Worm (Caenorhabditis elegans) whole organism, L4 larva: Measurements from ENCODE around the gene grwd-1.

Source experiments
- Y105C5A.15 ChIP-seq: fragments of 200-800 bp; sonication (Bioruptor generic); IDR thresholded peaks from 2 replicates; pipeline ENCODE4 v1.3.6; 2022; ENCODE audit warnings: missing genetic modification characterization, missing compliant biosample characterization
- Y5F2A.4 ChIP-seq: fragments of 200-800 bp; sonication (Bioruptor generic); optimal IDR thresholded peaks from 2 replicates; lab custom pipeline; 2018; ENCODE audit warnings: mild to moderate bottlenecking, missing genetic modification characterization, missing compliant biosample characterization
- ZK546.5 ChIP-seq, 2 experiments: sonication (generic microtip); optimal IDR thresholded peaks; 2 replicates each; lab custom pipeline; 2017; ENCODE audit warnings: missing biosample characterization in 2 of 2, missing genetic modification characterization in 2 of 2
- aha-1 ChIP-seq: fragments of 150-350 bp; peaks from one replicate; lab custom pipeline; 2014; ENCODE audit warnings: missing biosample characterization, missing genetic modification characterization
- ceh-44 ChIP-seq: fragments of 200-800 bp; sonication (Bioruptor generic); IDR thresholded peaks from 2 replicates; pipeline ENCODE4 v1.3.6; 2022; ENCODE audit warnings: missing genetic modification reagents, missing genetic modification characterization, missing compliant biosample characterization
- cey-2 ChIP-seq: sonication (generic microtip); optimal IDR thresholded peaks from 3 replicates; lab custom pipeline; 2017; ENCODE audit warnings: missing genetic modification characterization, mild to moderate bottlenecking, missing compliant biosample characterization, antibody characterized with exemption, borderline replicate concordance; ENCODE audit not compliant: insufficient read depth
- ctbp-1 ChIP-seq: fragments of 200-800 bp; sonication (Bioruptor generic); IDR thresholded peaks from 2 replicates; pipeline ENCODE4 v1.3.6; 2022; ENCODE audit warnings: missing genetic modification reagents, missing genetic modification characterization, missing compliant biosample characterization
- daf-12 ChIP-seq: fragments of 150-350 bp; optimal IDR thresholded peaks from 2 replicates; lab custom pipeline; 2014; ENCODE audit warnings: missing biosample characterization, missing genetic modification reagents, missing genetic modification characterization
- dmd-6 ChIP-seq: fragments of 200-800 bp; sonication (Bioruptor generic); IDR thresholded peaks from 2 replicates; pipeline ENCODE4 v1.3.6; 2022; ENCODE audit warnings: missing genetic modification reagents, missing genetic modification characterization, missing compliant biosample characterization
- dmd-8 ChIP-seq: fragments of 200-800 bp; sonication (Bioruptor generic); IDR thresholded peaks from 2 replicates; pipeline ENCODE4 v1.3.6; 2022; ENCODE audit warnings: missing genetic modification characterization, missing compliant biosample characterization
- duxl-1 ChIP-seq: sonication (generic microtip); optimal IDR thresholded peaks from 2 replicates; lab custom pipeline; 2016; ENCODE audit warnings: mild to moderate bottlenecking, missing genetic modification characterization, moderate library complexity, missing compliant biosample characterization; ENCODE audit not compliant: poor library complexity
- dve-1 ChIP-seq: sonication (generic microtip); optimal IDR thresholded peaks from 2 replicates; lab custom pipeline; 2017; ENCODE audit warnings: antibody characterized with exemption, mild to moderate bottlenecking, missing genetic modification characterization, missing compliant biosample characterization; ENCODE audit not compliant: insufficient read depth
- fos-1 ChIP-seq: fragments of 150-350 bp; optimal IDR thresholded peaks from 2 replicates; lab custom pipeline; 2014; ENCODE audit warnings: missing biosample characterization, missing genetic modification characterization
- jun-1 ChIP-seq: fragments of 150-350 bp; optimal IDR thresholded peaks from 2 replicates; lab custom pipeline; 2014; ENCODE audit warnings: missing biosample characterization, missing genetic modification reagents, missing genetic modification characterization
- lin-38 ChIP-seq: fragments of 200-800 bp; sonication (Bioruptor generic); IDR thresholded peaks from 2 replicates; pipeline ENCODE4 v1.3.6; 2022; ENCODE audit warnings: missing genetic modification reagents, missing genetic modification characterization, missing compliant biosample characterization
- lir-3 ChIP-seq: sonication (generic microtip); optimal IDR thresholded peaks from 2 replicates; lab custom pipeline; 2016; ENCODE audit warnings: mild to moderate bottlenecking, missing genetic modification characterization, missing compliant biosample characterization
- lsy-2 ChIP-seq, 2 experiments: fragments of 150-350 bp in 1 of 2; sonication (generic microtip) in 1 of 2; optimal IDR thresholded peaks; 2 replicates each; lab custom pipeline; 2014 to 2017; ENCODE audit warnings: missing biosample characterization in 2 of 2, missing genetic modification characterization in 2 of 2
- madf-5 ChIP-seq, 2 experiments: fragments of 200-800 bp; sonication (Bioruptor generic); IDR thresholded peaks; 2 replicates each; pipeline ENCODE4 v1.3.6; 2022; ENCODE audit warnings: missing compliant biosample characterization in 2 of 2, missing genetic modification characterization in 2 of 2
- mdt-29 ChIP-seq: fragments of 200-800 bp; sonication (Bioruptor generic); IDR thresholded peaks from 2 replicates; pipeline ENCODE4 v1.3.6; 2022; ENCODE audit warnings: missing genetic modification reagents, missing genetic modification characterization, missing compliant biosample characterization
- mep-1 ChIP-seq: fragments of 150-350 bp; sonication (generic microtip); optimal IDR thresholded peaks from 3 replicates; lab custom pipeline; 2014; ENCODE audit warnings: missing biosample characterization, missing genetic modification characterization
- mxl-2 ChIP-seq: fragments of 200-800 bp; sonication (Bioruptor generic); conservative IDR thresholded peaks from 2 replicates; pipeline ENCODE4 v1.3.6; 2022; ENCODE audit warnings: missing genetic modification reagents, missing genetic modification characterization, missing compliant biosample characterization
- mxl-3 ChIP-seq: fragments of 200-800 bp; sonication (Bioruptor generic); optimal IDR thresholded peaks from 2 replicates; lab custom pipeline; 2018; ENCODE audit warnings: mild to moderate bottlenecking, missing genetic modification characterization, missing compliant biosample characterization
- nhr-10 ChIP-seq: fragments of 150-350 bp; optimal IDR thresholded peaks from 2 replicates; lab custom pipeline; 2014; ENCODE audit warnings: missing biosample characterization, missing genetic modification characterization
- nhr-102 ChIP-seq: sonication (generic microtip); optimal IDR thresholded peaks from 2 replicates; lab custom pipeline; 2016; ENCODE audit warnings: mild to moderate bottlenecking, missing genetic modification characterization, moderate library complexity, missing compliant biosample characterization
- nhr-111 ChIP-seq: fragments of 200-800 bp; sonication (Bioruptor generic); optimal IDR thresholded peaks from 2 replicates; lab custom pipeline; 2018; ENCODE audit warnings: mild to moderate bottlenecking, missing genetic modification characterization, missing compliant biosample characterization
- nhr-237 ChIP-seq: sonication (generic microtip); optimal IDR thresholded peaks from 2 replicates; lab custom pipeline; 2017; ENCODE audit warnings: missing biosample characterization, missing genetic modification characterization
- nhr-28 ChIP-seq: fragments of 150-350 bp; optimal IDR thresholded peaks from 2 replicates; lab custom pipeline; 2014; ENCODE audit warnings: missing biosample characterization, missing genetic modification characterization
- nhr-42 ChIP-seq: fragments of 200-800 bp; sonication (Bioruptor generic); IDR thresholded peaks from 2 replicates; pipeline ENCODE4 v1.3.6; 2022; ENCODE audit warnings: missing genetic modification characterization, missing compliant biosample characterization
- nhr-48 ChIP-seq: sonication (generic microtip); optimal IDR thresholded peaks from 2 replicates; lab custom pipeline; 2016; ENCODE audit warnings: mild to moderate bottlenecking, missing genetic modification characterization, missing compliant biosample characterization
- nhr-6 ChIP-seq: fragments of 150-350 bp; optimal IDR thresholded peaks from 2 replicates; lab custom pipeline; 2014; ENCODE audit warnings: missing biosample characterization, missing genetic modification characterization
- pqm-1 ChIP-seq: sonication (generic microtip); optimal IDR thresholded peaks from 2 replicates; lab custom pipeline; 2017; ENCODE audit warnings: missing biosample characterization, missing genetic modification characterization
- sdz-12 ChIP-seq: fragments of 200-800 bp; sonication (Bioruptor generic); optimal IDR thresholded peaks from 2 replicates; lab custom pipeline; 2018; ENCODE audit warnings: mild to moderate bottlenecking, missing genetic modification characterization, missing compliant biosample characterization
- skn-1 ChIP-seq: fragments of 150-350 bp; optimal IDR thresholded peaks from 2 replicates; lab custom pipeline; 2014; ENCODE audit warnings: missing biosample characterization, missing genetic modification characterization
- snpc-1.2 ChIP-seq: fragments of 200-800 bp; sonication (Bioruptor generic); IDR thresholded peaks from 2 replicates; pipeline ENCODE4 v1.3.6; 2022; ENCODE audit warnings: missing genetic modification reagents, missing genetic modification characterization, missing compliant biosample characterization
- spr-1 ChIP-seq: sonication (generic microtip); optimal IDR thresholded peaks from 2 replicates; lab custom pipeline; 2016; ENCODE audit warnings: mild to moderate bottlenecking, missing genetic modification characterization, missing compliant biosample characterization
- spr-3 ChIP-seq: fragments of 200-800 bp; sonication (Bioruptor generic); optimal IDR thresholded peaks from 2 replicates; lab custom pipeline; 2018; ENCODE audit warnings: mild to moderate bottlenecking, missing genetic modification characterization, missing compliant biosample characterization
- unc-62 ChIP-seq, 3 experiments: fragments of 150-350 bp in 1 of 3; sonication (generic microtip); optimal IDR thresholded peaks in 2 of 3; peaks in 1 of 3; 1 replicate in 1 of 3; 2 replicates in 2 of 3; lab custom pipeline; 2014 to 2017; ENCODE audit warnings: missing biosample characterization in 3 of 3, missing genetic modification characterization in 3 of 3, missing genetic modification reagents in 3 of 3, missing genotype in 1 of 3
- vab-7 ChIP-seq: fragments of 200-800 bp; sonication (Bioruptor generic); IDR thresholded peaks from 2 replicates; pipeline ENCODE4 v1.3.6; 2022; ENCODE audit warnings: missing genetic modification reagents, missing genetic modification characterization, missing compliant biosample characterization
- zag-1 ChIP-seq: fragments of 150-350 bp; optimal IDR thresholded peaks from 2 replicates; lab custom pipeline; 2014; ENCODE audit warnings: missing biosample characterization, missing genetic modification characterization
- zfp-3 ChIP-seq: fragments of 200-800 bp; sonication (Bioruptor generic); conservative IDR thresholded peaks from 2 replicates; pipeline ENCODE4 v1.3.6; 2022; ENCODE audit warnings: missing genetic modification reagents, missing genetic modification characterization, missing compliant biosample characterization
- zip-2 ChIP-seq: fragments of 150-350 bp; optimal IDR thresholded peaks from 2 replicates; lab custom pipeline; 2014; ENCODE audit warnings: missing biosample characterization, missing genetic modification characterization

grwd-1 gene

DNA sequence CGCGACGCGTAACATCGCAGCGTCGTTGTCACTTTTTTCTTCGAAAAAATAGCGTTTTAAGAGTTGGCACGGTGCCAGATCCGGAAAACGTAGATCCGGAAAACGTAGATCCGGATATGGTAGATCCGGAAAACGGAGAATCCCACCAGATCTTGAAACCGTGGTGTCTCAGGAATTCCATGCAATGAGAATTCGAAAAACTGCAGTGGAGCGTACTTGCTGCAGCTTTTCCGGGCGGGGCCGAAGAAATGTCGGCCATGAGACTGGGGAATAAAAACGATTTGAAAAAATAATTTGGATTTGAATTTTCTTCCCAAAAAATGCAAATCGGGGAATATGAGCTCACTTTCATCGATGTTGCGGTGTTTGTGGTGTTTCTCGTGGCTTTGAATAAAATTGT is 19.2 kb downstream of the grwd-1 start, which contains the start of gene K10D2.5 (continued):
- peak; percentile 4 for TF ChIP-seq lir-3 (tag; lab: Kevin White, UChicago)
- no peak for TF ChIP-seq nhr-237 (tag; lab: Kevin White, UChicago)
- peak; percentile 73 for TF ChIP-seq ctbp-1 (GFP tag; lab: Robert Waterston, UW)
- peak; percentile 85 for TF ChIP-seq mdt-29 (GFP tag; lab: Robert Waterston, UW)
- peak; percentile 92 for TF ChIP-seq mep-1
- TF ChIP-seq spr-1 (tag; lab: Kevin White, UChicago), result peak; percentile 43
- peak; percentile 88 for TF ChIP-seq nhr-6 (tag; lab: Kevin White, UChicago)
- peak; percentile 53 for TF ChIP-seq nhr-102 (tag; lab: Kevin White, UChicago)
- no peak for TF ChIP-seq dmd-8 (GFP tag; lab: Robert Waterston, UW)
- no peak for TF ChIP-seq ZK546.5 (tag; optimal IDR thresholded peaks at IDR 0.05; lab: Kevin White, UChicago)
- TF ChIP-seq lin-38 (GFP tag; lab: Robert Waterston, UW), result peak; percentile 99
- TF ChIP-seq duxl-1 (tag; lab: Kevin White, UChicago), result peak; percentile 89
- no peak for TF ChIP-seq skn-1
- TF ChIP-seq nhr-10, result no peak
- TF ChIP-seq mxl-3 (GFP tag; lab: Kevin White, UChicago), result peak; percentile 95
- peak; percentile 81; the same call in 1 of the 2 replicates for TF ChIP-seq nhr-42 (GFP tag; lab: Robert Waterston, UW)
- peak; percentile 85 for TF ChIP-seq zfp-3 (GFP tag; lab: Robert Waterston, UW)
- TF ChIP-seq snpc-1.2 (GFP tag; lab: Robert Waterston, UW), result peak; percentile 75

DNA sequence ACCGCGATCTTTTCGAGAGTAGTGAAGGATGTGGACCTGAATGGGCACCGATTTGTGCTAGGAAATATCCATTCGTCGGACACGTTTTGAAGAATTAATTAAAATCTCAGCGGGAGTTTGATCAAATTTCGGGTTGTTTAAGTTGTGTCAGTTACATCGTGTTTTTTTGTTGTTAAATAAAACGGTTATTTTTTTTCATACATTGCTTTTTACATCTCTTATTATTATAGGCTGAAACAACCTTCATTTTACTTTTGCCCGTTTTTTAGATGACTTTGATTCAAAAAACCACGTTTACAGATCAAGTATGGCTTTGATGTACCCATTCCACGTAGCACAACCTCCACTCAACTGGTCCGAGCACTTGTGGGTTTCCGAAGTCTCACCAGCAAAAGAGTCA is 19.9 kb downstream of the grwd-1 start, which contains the start of gene emb-1:
TSS of gene emb-1 (plus strand) at position 301 of the 400 bp plus-strand sequence.
- TF ChIP-seq nhr-48 (tag; lab: Kevin White, UChicago) (no peak), zip-2 (tag; lab: Kevin White, UChicago) (no peak), jun-1 (tag; lab: Kevin White, UChicago) (no peak), ZK546.5 (tag; optimal IDR thresholded peaks at IDR 0.05; lab: Kevin White, UChicago) (no peak), dmd-6 (GFP tag; lab: Robert Waterston, UW) (no peak), ctbp-1 (GFP tag; lab: Robert Waterston, UW) (no peak), zag-1 (no peak), mxl-2 (GFP tag; lab: Robert Waterston, UW) (no peak)

DNA sequence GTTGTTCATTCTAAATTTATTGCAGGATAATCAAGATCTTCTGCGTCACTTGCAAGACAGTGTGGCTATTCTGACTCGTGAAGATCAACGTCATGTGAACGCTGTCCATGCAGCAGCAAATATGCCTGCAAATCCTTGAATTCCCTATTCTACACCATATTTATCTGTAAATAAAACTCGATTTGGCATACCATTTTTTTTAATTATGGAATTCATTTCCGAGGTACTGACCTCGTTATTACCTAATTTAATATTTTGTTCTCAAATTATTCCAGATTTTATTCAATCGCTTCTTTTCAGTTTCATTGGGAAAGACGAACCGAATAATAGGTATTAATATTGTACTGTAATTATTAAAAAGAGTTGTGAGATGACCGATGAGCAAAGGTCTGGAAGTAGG is 20.4 kb downstream of the grwd-1 start, which contains the start of gene cid-1:
TSS of gene cid-1 (plus strand) at position 301 of the 400 bp plus-strand sequence.
- TF ChIP-seq aha-1 (tag; lab: Kevin White, UChicago), result peak; percentile 48
- no peak for TF ChIP-seq lsy-2 (tag; optimal IDR thresholded peaks at IDR 0.05; lab: Kevin White, UChicago)

DNA sequence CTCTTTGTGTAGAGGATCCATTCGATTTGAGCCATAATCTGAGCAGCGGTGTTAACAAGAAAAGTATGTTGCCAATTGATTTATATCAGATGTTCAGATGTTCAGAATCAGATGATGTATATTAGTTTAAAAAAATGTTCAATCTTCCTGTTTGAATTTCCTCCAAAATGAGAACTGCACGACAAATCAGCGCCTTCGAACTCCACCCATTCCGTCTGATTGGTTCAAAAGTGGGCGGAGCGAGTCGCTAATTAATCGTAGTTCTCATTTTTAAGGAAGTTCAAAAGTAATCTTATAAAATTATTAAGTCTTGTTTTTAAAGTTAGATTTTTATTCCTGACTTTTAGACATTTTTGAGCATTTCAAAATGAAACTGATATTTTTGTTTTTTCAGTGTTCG is 25.9 kb downstream of the grwd-1 start:
- no peak for TF ChIP-seq lir-3 (tag; lab: Kevin White, UChicago)
- TF ChIP-seq spr-3, result no peak
- peak in 1 of 2 experiments; percentile 73 for TF ChIP-seq unc-62 (GFP tag; optimal IDR thresholded peaks at IDR 0.05 in 1 of 2; lab: Kevin White, UChicago)
- no peak for TF ChIP-seq unc-62 (tag; optimal IDR thresholded peaks at IDR 0.05; lab: Kevin White, UChicago)

DNA sequence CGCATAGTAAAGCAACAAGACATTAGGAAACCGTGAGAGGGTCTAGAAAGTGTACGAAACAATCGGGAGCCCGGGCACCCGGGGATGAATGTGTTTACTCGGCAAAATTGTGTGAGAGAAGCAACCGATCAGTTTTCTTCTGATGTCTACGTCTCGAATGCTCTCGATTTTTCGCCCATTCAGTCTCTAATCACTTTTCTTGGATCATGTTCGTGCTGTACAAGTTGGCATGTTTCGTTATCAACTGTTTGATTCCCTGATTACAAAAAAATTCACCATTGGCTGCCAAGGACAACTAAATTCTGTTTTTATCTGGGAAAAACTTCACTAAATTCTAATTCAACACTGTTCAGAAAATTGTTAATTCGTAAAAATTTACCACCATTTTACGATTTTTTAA is 27.3 kb downstream of the grwd-1 start:
- TF ChIP-seq vab-7 (GFP tag; lab: Robert Waterston, UW), result no peak
- TF ChIP-seq madf-5 (GFP tag; IDR thresholded peaks at IDR 0.05; lab: Robert Waterston, UW), result no peak
- TF ChIP-seq pqm-1 (tag; lab: Kevin White, UChicago), result peak; percentile 9
- no peak for TF ChIP-seq ctbp-1 (GFP tag; lab: Robert Waterston, UW)
- TF ChIP-seq ZK546.5 (tag; optimal IDR thresholded peaks at IDR 0.05; lab: Kevin White, UChicago), result no peak
- TF ChIP-seq zag-1, result no peak
- no peak for TF ChIP-seq nhr-10
- TF ChIP-seq aha-1 (tag; lab: Kevin White, UChicago), result peak; percentile 22
- peak; percentile 46 for TF ChIP-seq dmd-6 (GFP tag; lab: Robert Waterston, UW)
- TF ChIP-seq spr-1 (tag; lab: Kevin White, UChicago), result no peak
- TF ChIP-seq Y5F2A.4 (GFP tag; lab: Kevin White, UChicago), result no peak
- no peak for TF ChIP-seq Y105C5A.15 (GFP tag; lab: Robert Waterston, UW)
- no peak for TF ChIP-seq snpc-1.2 (GFP tag; lab: Robert Waterston, UW)
- no peak for TF ChIP-seq nhr-102 (tag; lab: Kevin White, UChicago)
- TF ChIP-seq fos-1 (tag; lab: Kevin White, UChicago), result no peak
- peak in 1 of 2 experiments; percentile 76 for TF ChIP-seq unc-62 (GFP tag; optimal IDR thresholded peaks at IDR 0.05 in 1 of 2; lab: Kevin White, UChicago)
- TF ChIP-seq unc-62 (tag; optimal IDR thresholded peaks at IDR 0.05; lab: Kevin White, UChicago), result no peak
- TF ChIP-seq sdz-12, result no peak
- TF ChIP-seq cey-2, result no peak
- TF ChIP-seq daf-12 (tag; lab: Kevin White, UChicago), result no peak
- no peak for TF ChIP-seq skn-1
- peak; percentile 31 for TF ChIP-seq nhr-28 (tag; lab: Kevin White, UChicago)
- peak; percentile 20 for TF ChIP-seq dve-1 (tag; lab: Kevin White, UChicago)
- TF ChIP-seq nhr-111 (GFP tag; lab: Kevin White, UChicago), result no peak
- TF ChIP-seq ceh-44 (GFP tag; lab: Robert Waterston, UW), result no peak
